Comparison of ENCODE assay signal across 2 worm cellular contexts in genomic region chrX:16695184-16695583, ce11.
TF ChIP-seq lines count a peak whose summit lies in the region.

No protein-coding gene starts in this region.

TF ChIP-seq in whole organism, L1 larva, 84 proteins besides CTCF, POLR2A, EP300 and RAD21 (continued from another document):
- TF ChIP-seq lin-35 (GFP tag; optimal IDR thresholded peaks at IDR 0.05; lab: Kevin White, UChicago) (peak in 1 of 2 experiments; percentile 47), vab-15 (tag; optimal IDR thresholded peaks at IDR 0.05; lab: Kevin White, UChicago) (no peak)

TF ChIP-seq in whole organism, L4 larva, 104 proteins besides CTCF, POLR2A, EP300 and RAD21 (continued from another document):
- TF ChIP-seq mxl-3 (GFP tag; optimal IDR thresholded peaks at IDR 0.05; lab: Kevin White, UChicago): peak; percentile 3
- no peak for TF ChIP-seq ama-1 (optimal IDR thresholded peaks at IDR 0.05; lab: Kevin White, UChicago)
- no peak for TF ChIP-seq daf-16 (GFP tag; optimal IDR thresholded peaks at IDR 0.05; lab: Kevin White, UChicago)
- peak; percentile 71 for TF ChIP-seq daf-16 (tag; optimal IDR thresholded peaks at IDR 0.05; lab: Kevin White, UChicago)
- no peak for TF ChIP-seq zfp-3 (GFP tag; conservative IDR thresholded peaks at IDR 0.05; lab: Robert Waterston, UW)
- peak; percentile 0 for TF ChIP-seq nhr-28 (tag; optimal IDR thresholded peaks at IDR 0.05; lab: Kevin White, UChicago)
- TF ChIP-seq daf-19 (GFP tag; conservative IDR thresholded peaks at IDR 0.05; lab: Robert Waterston, UW): no peak
- TF ChIP-seq ceh-20 (GFP tag; IDR thresholded peaks at IDR 0.05; lab: Robert Waterston, UW): no peak
- no peak for TF ChIP-seq lin-29 (GFP tag; IDR thresholded peaks at IDR 0.05; lab: Robert Waterston, UW)
- peak; percentile 37 for TF ChIP-seq hlh-11 (tag; optimal IDR thresholded peaks at IDR 0.05; lab: Kevin White, UChicago)
- peak; percentile 36 for TF ChIP-seq dve-1 (tag; optimal IDR thresholded peaks at IDR 0.05; lab: Kevin White, UChicago; ENCODE audit: insufficient read depth)
- TF ChIP-seq nhr-25 (tag; optimal IDR thresholded peaks at IDR 0.05; lab: Kevin White, UChicago; ENCODE audit: borderline replicate concordance, insufficient read depth): no peak
- TF ChIP-seq spr-1 (tag; optimal IDR thresholded peaks at IDR 0.05; lab: Kevin White, UChicago): no peak
- no peak for TF ChIP-seq ctbp-1 (GFP tag; IDR thresholded peaks at IDR 0.05; lab: Robert Waterston, UW)
- no peak for TF ChIP-seq skn-1 (tag; optimal IDR thresholded peaks at IDR 0.05; lab: Kevin White, UChicago)
- no peak for TF ChIP-seq vab-7 (GFP tag; IDR thresholded peaks at IDR 0.05; lab: Robert Waterston, UW)
- no peak for TF ChIP-seq ceh-44 (GFP tag; IDR thresholded peaks at IDR 0.05; lab: Robert Waterston, UW)
- TF ChIP-seq F49E8.2 (tag; optimal IDR thresholded peaks at IDR 0.05; lab: Kevin White, UChicago; ENCODE audit: borderline replicate concordance): no peak
- peak; percentile 58 for TF ChIP-seq mes-2 (tag; optimal IDR thresholded peaks at IDR 0.05; lab: Kevin White, UChicago; ENCODE audit: poor library complexity, severe bottlenecking)
- TF ChIP-seq mxl-2 (GFP tag; conservative IDR thresholded peaks at IDR 0.05; lab: Robert Waterston, UW): no peak
- TF ChIP-seq T20F7.1 (GFP tag; optimal IDR thresholded peaks at IDR 0.05; lab: Kevin White, UChicago): peak; percentile 6
- peak; percentile 59 for TF ChIP-seq duxl-1 (tag; optimal IDR thresholded peaks at IDR 0.05; lab: Kevin White, UChicago; ENCODE audit: poor library complexity)
- no peak for TF ChIP-seq lin-39 (tag; optimal IDR thresholded peaks at IDR 0.05; lab: Kevin White, UChicago)
- TF ChIP-seq jun-1 (tag; optimal IDR thresholded peaks at IDR 0.05; lab: Kevin White, UChicago): no peak
- TF ChIP-seq nhr-77 (tag; optimal IDR thresholded peaks at IDR 0.05; lab: Kevin White, UChicago): peak; percentile 62
- TF ChIP-seq hif-1 (tag; optimal IDR thresholded peaks at IDR 0.05; lab: Kevin White, UChicago): no peak
- TF ChIP-seq Y48G9A.11 (GFP tag; IDR thresholded peaks at IDR 0.05; lab: Robert Waterston, UW): no peak
- no peak for TF ChIP-seq snpc-4 (tag; optimal IDR thresholded peaks at IDR 0.05; lab: Kevin White, UChicago)
- no peak for TF ChIP-seq ceh-32 (tag; optimal IDR thresholded peaks at IDR 0.05; lab: Kevin White, UChicago; ENCODE audit: poor library complexity)
- no peak for TF ChIP-seq Y5F2A.4 (GFP tag; optimal IDR thresholded peaks at IDR 0.05; lab: Kevin White, UChicago)
- no peak for TF ChIP-seq hlh-30 (tag; optimal IDR thresholded peaks at IDR 0.05; lab: Kevin White, UChicago; ENCODE audit: insufficient read depth)
- no peak for TF ChIP-seq fos-1 (tag; optimal IDR thresholded peaks at IDR 0.05; lab: Kevin White, UChicago)
- TF ChIP-seq gei-8 (GFP tag; optimal IDR thresholded peaks at IDR 0.05; lab: Kevin White, UChicago): no peak
- TF ChIP-seq mdt-29 (GFP tag; IDR thresholded peaks at IDR 0.05; lab: Robert Waterston, UW): no peak
- no peak for TF ChIP-seq F26F4.8 (GFP tag; conservative IDR thresholded peaks at IDR 0.05; lab: Robert Waterston, UW)
- TF ChIP-seq nhr-48 (tag; optimal IDR thresholded peaks at IDR 0.05; lab: Kevin White, UChicago): no peak
- no peak for TF ChIP-seq aha-1 (tag; lab: Kevin White, UChicago)
- TF ChIP-seq T26A8.4 (GFP tag; IDR thresholded peaks at IDR 0.05; lab: Robert Waterston, UW): peak; percentile 50; the same call in 1 of the 2 replicates
- no peak for TF ChIP-seq spr-3 (GFP tag; optimal IDR thresholded peaks at IDR 0.05; lab: Kevin White, UChicago)
- no peak for TF ChIP-seq zip-11 (GFP tag; IDR thresholded peaks at IDR 0.05; lab: Robert Waterston, UW)
- peak; percentile 49 for TF ChIP-seq ztf-7 (tag; optimal IDR thresholded peaks at IDR 0.05; lab: Kevin White, UChicago)
- TF ChIP-seq aly-2 (tag; optimal IDR thresholded peaks at IDR 0.05; lab: Kevin White, UChicago): no peak
- no peak for TF ChIP-seq set-16 (GFP tag; IDR thresholded peaks at IDR 0.05; lab: Robert Waterston, UW)
